Worm (Caenorhabditis elegans) whole organism, L1 larva: ENCODE measurements around the gene F45D3.2.

ENCODE experiments used
- aha-1 ChIP-seq: fragments of 150-350 bp; optimal IDR thresholded peaks from 2 replicates; lab custom pipeline; 2014; ENCODE audit warnings: missing biosample characterization, missing genetic modification characterization
- ama-1 ChIP-seq: fragments of 150-350 bp; optimal IDR thresholded peaks from 2 replicates; lab custom pipeline; 2014
- lin-35 ChIP-seq, 2 experiments: fragments of 150-350 bp; optimal IDR thresholded peaks; 2 replicates each; lab custom pipeline; 2014; ENCODE audit warnings: missing biosample characterization in 2 of 2, missing genetic modification characterization in 2 of 2, missing genetic modification reagents in 2 of 2

DNA sequence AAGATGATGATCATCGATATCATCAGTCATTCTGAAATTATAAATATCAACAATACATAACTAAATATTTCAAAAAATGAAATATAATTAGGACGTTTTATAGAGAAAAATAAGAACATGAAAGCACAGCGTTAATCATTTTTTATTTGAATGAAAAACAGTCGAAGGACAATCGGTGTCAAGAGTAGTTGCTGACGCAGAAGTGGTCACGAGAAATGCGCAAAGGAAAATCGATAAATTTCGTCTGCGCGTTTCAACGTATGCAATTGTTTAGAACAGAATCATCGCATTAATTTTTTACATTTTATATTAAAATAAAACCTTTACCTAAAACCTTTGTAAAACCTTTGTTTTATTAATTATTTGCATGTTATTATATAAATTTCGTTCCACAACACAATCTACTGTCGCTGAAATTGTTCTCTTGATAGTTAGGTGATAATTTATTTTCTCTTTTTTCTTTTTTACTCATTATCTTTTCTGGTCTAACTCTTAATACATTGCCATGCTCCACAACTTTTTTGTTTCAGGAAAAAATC lies 43.0 kb upstream of the F45D3.2 start, which contains the start of the genes W04D2.4 and rbm-25:
- peak; percentile 23 for TF ChIP-seq aha-1 (tag; lab: Kevin White, UChicago)
- peak; percentile 76 to 85 for TF ChIP-seq lin-35 (GFP tag; optimal IDR thresholded peaks at IDR 0.05; lab: Kevin White, UChicago)
- peak; percentile 75 for TF ChIP-seq ama-1 (lab: Kevin White, UChicago)
